Fruit fly (Drosophila melanogaster) whole organism, embryonic: ENCODE measurements around the gene CG2931.
A peak's percentile ranks its signal among the peaks of the same experiment; 100 is the strongest.

ENCODE experiments used
- Adf1 ChIP-seq: fragments of 200-800 bp; sonication (Bioruptor generic); IDR thresholded peaks from 2 replicates; pipeline ENCODE4 v1.3.6; 2022; ENCODE audit warnings: missing biosample characterization, missing genetic modification characterization
- B-H2 ChIP-seq: fragments of 200-800 bp; sonication (Bioruptor generic); optimal IDR thresholded peaks from 2 replicates; lab custom pipeline; 2018; ENCODE audit warnings: missing biosample characterization, mild to moderate bottlenecking, missing genetic modification characterization
- CG10543 ChIP-seq: fragments of 200-800 bp; sonication (Bioruptor generic); optimal IDR thresholded peaks from 3 replicates; lab custom pipeline; 2017; ENCODE audit warnings: missing biosample characterization, mild to moderate bottlenecking, missing genetic modification characterization, moderate library complexity
- CG12071 ChIP-seq: fragments of 200-800 bp; sonication (Bioruptor generic); optimal IDR thresholded peaks from 3 replicates; lab custom pipeline; 2018; ENCODE audit warnings: missing biosample characterization, mild to moderate bottlenecking, missing genetic modification characterization
- CG15514 ChIP-seq: fragments of 200-800 bp; sonication (Bioruptor generic); optimal IDR thresholded peaks from 3 replicates; lab custom pipeline; 2017; ENCODE audit warnings: missing biosample characterization, missing genetic modification characterization, mild to moderate bottlenecking, moderate library complexity, missing genetic modification reagents
- CG18476 ChIP-seq: fragments of 200-800 bp; sonication (Bioruptor generic); optimal IDR thresholded peaks from 2 replicates; lab custom pipeline; 2016; ENCODE audit warnings: missing biosample characterization, mild to moderate bottlenecking, missing genetic modification characterization
- CG2875 ChIP-seq: fragments of 200-800 bp; sonication (Bioruptor generic); optimal IDR thresholded peaks from 2 replicates; lab custom pipeline; 2017; ENCODE audit warnings: missing biosample characterization, mild to moderate bottlenecking, missing genetic modification characterization, missing genetic modification reagents
- CG30020 ChIP-seq: fragments of 200-800 bp; optimal IDR thresholded peaks from 2 replicates; lab custom pipeline; 2019; ENCODE audit warnings: missing biosample characterization, mild to moderate bottlenecking, missing genetic modification characterization, moderate library complexity
- CG34224 ChIP-seq: fragments of 200-800 bp; sonication (Bioruptor generic); IDR thresholded peaks from 3 replicates; pipeline ENCODE4 v1.3.6; 2022; ENCODE audit warnings: missing biosample characterization, missing genetic modification characterization; ENCODE audit not compliant: partially characterized antibody
- CG34376 ChIP-seq: fragments of 200-800 bp; sonication (Bioruptor generic); optimal IDR thresholded peaks from 2 replicates; lab custom pipeline; 2018; ENCODE audit warnings: missing biosample characterization, mild to moderate bottlenecking, missing genetic modification characterization
- CG6683 ChIP-seq: fragments of 200-800 bp; sonication (Bioruptor generic); optimal IDR thresholded peaks from 2 replicates; lab custom pipeline; 2017; ENCODE audit warnings: missing biosample characterization, mild to moderate bottlenecking, missing genetic modification characterization, missing genetic modification reagents
- CG6813 ChIP-seq: fragments of 200-800 bp; sonication (Bioruptor generic); optimal IDR thresholded peaks from 2 replicates; lab custom pipeline; 2017; ENCODE audit warnings: missing biosample characterization, missing genetic modification characterization, mild to moderate bottlenecking, moderate library complexity, missing genetic modification reagents
- CG7372 ChIP-seq: fragments of 200-800 bp; sonication (Bioruptor generic); IDR thresholded peaks from 2 replicates; pipeline ENCODE4 v1.3.6; 2022; ENCODE audit warnings: missing biosample characterization, missing genetic modification characterization
- CG9932 ChIP-seq: fragments of 200-800 bp; sonication (Bioruptor generic); IDR thresholded peaks from 2 replicates; pipeline ENCODE4 v1.3.6; 2022; ENCODE audit warnings: missing biosample characterization, missing genetic modification characterization
- Dbx ChIP-seq: fragments of 200-800 bp; sonication (Bioruptor generic); IDR thresholded peaks from 3 replicates; pipeline ENCODE4 v1.3.6; 2022; ENCODE audit warnings: missing biosample characterization, missing genetic modification characterization
- Deaf1 ChIP-seq: fragments of 200-800 bp; optimal IDR thresholded peaks from 3 replicates; lab custom pipeline; 2019; ENCODE audit warnings: missing biosample characterization, mild to moderate bottlenecking, missing genetic modification characterization, moderate library complexity
- Dip2 ChIP-seq: fragments of 200-800 bp; sonication (Bioruptor generic); IDR thresholded peaks from 2 replicates; pipeline ENCODE4 v1.3.6; 2022; ENCODE audit warnings: missing biosample characterization, missing genetic modification characterization
- Drgx ChIP-seq: fragments of 200-800 bp; sonication (Bioruptor generic); IDR thresholded peaks from 2 replicates; pipeline ENCODE4 v1.3.6; 2022; ENCODE audit warnings: missing biosample characterization, missing genetic modification characterization
- Hand ChIP-seq: fragments of 200-800 bp; sonication (Bioruptor generic); optimal IDR thresholded peaks from 2 replicates; lab custom pipeline; 2017; ENCODE audit warnings: mild to moderate bottlenecking, missing biosample characterization, missing genetic modification reagents, missing genetic modification characterization
- Jarid2 ChIP-seq: fragments of 200-800 bp; sonication (Bioruptor generic); optimal IDR thresholded peaks from 3 replicates; lab custom pipeline; 2017; ENCODE audit warnings: mild to moderate bottlenecking, missing biosample characterization, missing genetic modification reagents, missing genetic modification characterization
- Mrtf ChIP-seq: fragments of 200-800 bp; sonication (Bioruptor generic); IDR thresholded peaks from 3 replicates; pipeline ENCODE4 v1.3.6; 2022; ENCODE audit warnings: missing biosample characterization, missing genetic modification characterization
- Nf-YA ChIP-seq: fragments of 200-800 bp; sonication (Bioruptor generic); IDR thresholded peaks from 2 replicates; pipeline ENCODE4 v1.3.6; 2022; ENCODE audit warnings: missing biosample characterization, missing genetic modification characterization
- NfI ChIP-seq: fragments of 200-800 bp; sonication (Bioruptor generic); optimal IDR thresholded peaks from 3 replicates; lab custom pipeline; 2018; ENCODE audit warnings: missing biosample characterization, mild to moderate bottlenecking, missing genetic modification characterization, moderate library complexity
- Scr ChIP-seq: fragments of 200-800 bp; sonication (Bioruptor generic); IDR thresholded peaks from 2 replicates; pipeline ENCODE4 v1.3.6; 2022; ENCODE audit warnings: missing biosample characterization, missing genetic modification characterization; ENCODE audit not compliant: partially characterized antibody
- Sox102F ChIP-seq: fragments of 200-800 bp; sonication (Bioruptor generic); optimal IDR thresholded peaks from 2 replicates; lab custom pipeline; 2018; ENCODE audit warnings: missing biosample characterization, mild to moderate bottlenecking, missing genetic modification characterization, moderate library complexity
- Xrp1 ChIP-seq: fragments of 200-800 bp; sonication (Bioruptor generic); IDR thresholded peaks from 2 replicates; pipeline ENCODE4 v1.3.6; 2022; ENCODE audit warnings: missing biosample characterization, missing genetic modification characterization
- cg ChIP-seq: fragments of 200-800 bp; sonication (Bioruptor generic); optimal IDR thresholded peaks from 3 replicates; lab custom pipeline; 2019; ENCODE audit warnings: missing biosample characterization, mild to moderate bottlenecking, missing genetic modification characterization, moderate library complexity
- chinmo ChIP-seq: fragments of 200-800 bp; sonication (Bioruptor generic); IDR thresholded peaks from 4 replicates; pipeline ENCODE4 v1.3.6; 2022; ENCODE audit warnings: missing biosample characterization, missing genetic modification characterization; ENCODE audit not compliant: partially characterized antibody
- chm ChIP-seq: fragments of 200-800 bp; sonication (Bioruptor generic); IDR thresholded peaks from 2 replicates; pipeline ENCODE4 v1.3.6; 2022; ENCODE audit warnings: missing biosample characterization, missing genetic modification characterization
- dimm ChIP-seq: fragments of 200-800 bp; sonication (Bioruptor generic); IDR thresholded peaks from 2 replicates; pipeline ENCODE4 v1.3.6; 2022; ENCODE audit warnings: missing biosample characterization, missing genetic modification characterization
- ems ChIP-seq: fragments of 200-800 bp; sonication (Bioruptor generic); optimal IDR thresholded peaks from 3 replicates; lab custom pipeline; 2016; ENCODE audit warnings: missing biosample characterization, missing genetic modification characterization
- eyg ChIP-seq: fragments of 200-800 bp; sonication (Bioruptor generic); optimal IDR thresholded peaks from 3 replicates; lab custom pipeline; 2016; ENCODE audit warnings: missing biosample characterization, missing genetic modification characterization
- pita ChIP-seq: fragments of 200-800 bp; sonication (Bioruptor generic); optimal IDR thresholded peaks from 2 replicates; lab custom pipeline; 2017; ENCODE audit warnings: missing biosample characterization, mild to moderate bottlenecking, missing genetic modification characterization
- schlank ChIP-seq: fragments of 200-800 bp; sonication (Bioruptor generic); optimal IDR thresholded peaks from 2 replicates; lab custom pipeline; 2018; ENCODE audit warnings: missing biosample characterization, mild to moderate bottlenecking, missing genetic modification characterization
- sens ChIP-seq: fragments of 200-800 bp; sonication (Bioruptor generic); peaks from one replicate; lab custom pipeline; 2016; ENCODE audit warnings: missing biosample characterization, missing genetic modification characterization
- sens-2 ChIP-seq: fragments of 200-800 bp; sonication (Bioruptor generic); IDR thresholded peaks from 2 replicates; pipeline ENCODE4 v1.3.6; 2022; ENCODE audit warnings: missing biosample characterization, missing genetic modification characterization
- slbo ChIP-seq: fragments of 200-800 bp; sonication (Bioruptor generic); IDR thresholded peaks from 2 replicates; pipeline ENCODE4 v1.3.6; 2022; ENCODE audit warnings: missing biosample characterization, missing genetic modification characterization
- so ChIP-seq: fragments of 200-800 bp; sonication (Bioruptor generic); IDR thresholded peaks from 3 replicates; pipeline ENCODE4 v1.3.6; 2022; ENCODE audit warnings: missing biosample characterization, missing genetic modification characterization
- tap ChIP-seq: fragments of 200-800 bp; optimal IDR thresholded peaks from 3 replicates; lab custom pipeline; 2019; ENCODE audit warnings: missing biosample characterization, mild to moderate bottlenecking, missing genetic modification characterization, moderate library complexity
- tup ChIP-seq: fragments of 200-800 bp; sonication (Bioruptor generic); optimal IDR thresholded peaks from 2 replicates; lab custom pipeline; 2016; ENCODE audit warnings: missing biosample characterization, mild to moderate bottlenecking, missing genetic modification characterization, moderate library complexity
- unc-4 ChIP-seq: fragments of 200-800 bp; sonication (Bioruptor generic); IDR thresholded peaks from 2 replicates; pipeline ENCODE4 v1.3.6; 2022; ENCODE audit warnings: missing biosample characterization, missing genetic modification characterization; ENCODE audit not compliant: partially characterized antibody
- vfl ChIP-seq: fragments of 200-800 bp; sonication (Bioruptor generic); optimal IDR thresholded peaks from 2 replicates; lab custom pipeline; 2016; ENCODE audit warnings: missing biosample characterization, missing genetic modification characterization
- z ChIP-seq: fragments of 200-800 bp; sonication (Bioruptor generic); IDR thresholded peaks from 3 replicates; pipeline ENCODE4 v1.3.6; 2022; ENCODE audit warnings: missing biosample characterization, missing genetic modification characterization

The CG2931 gene

dm6 chr3R:5523070-5523637, 45.3 kb downstream of the CG2931 start, which contains the start of the genes CG43845 and Nmdar1 (continued):
- TF ChIP-seq CG7372 = peak; percentile 68; the same call in 1 of the 2 replicates
- no peak for TF ChIP-seq Hand (GFP tag; lab: Kevin White, UChicago)
- TF ChIP-seq Adf1 = peak; percentile 98
- peak; percentile 5 for TF ChIP-seq cg (GFP tag; lab: Kevin White, UChicago)
- TF ChIP-seq Sox102F (GFP tag; lab: Kevin White, UChicago) = no peak
- peak; percentile 90; the same call in 2 of the 4 replicates for TF ChIP-seq chinmo (GFP tag; lab: Robert Waterston, UW)
- TF ChIP-seq Xrp1 (GFP tag; lab: Robert Waterston, UW) = no peak
- peak; percentile 2 for TF ChIP-seq ems
- TF ChIP-seq CG10543 (GFP tag; lab: Kevin White, UChicago) = peak; percentile 2
- no peak for TF ChIP-seq CG18476
- TF ChIP-seq CG34224 (GFP tag; lab: Robert Waterston, UW) = peak; percentile 69; the same call in 2 of the 3 replicates
- peak; percentile 74 for TF ChIP-seq sens
- TF ChIP-seq Nf-YA (GFP tag; lab: Robert Waterston, UW) = no peak
- no peak for TF ChIP-seq eyg
- TF ChIP-seq CG2875 (GFP tag; lab: Kevin White, UChicago) = no peak
- TF ChIP-seq CG30020 (tag; lab: Kevin White, UChicago) = no peak
- no peak for TF ChIP-seq Mrtf
- TF ChIP-seq so (GFP tag; lab: Robert Waterston, UW) = peak; percentile 21; the same call in 1 of the 3 replicates
- 0 out of 2 replicates have a peak, but pooled peaks have one; percentile 8 for TF ChIP-seq Scr (GFP tag; lab: Robert Waterston, UW)
- TF ChIP-seq sens-2 (GFP tag; lab: Robert Waterston, UW) = no peak
- TF ChIP-seq Deaf1 (tag; lab: Kevin White, UChicago) = peak; percentile 11
- TF ChIP-seq chm (GFP tag; lab: Robert Waterston, UW) = peak; percentile 39; the same call in 1 of the 2 replicates
- TF ChIP-seq schlank (tag; lab: Kevin White, UChicago) = no peak
- TF ChIP-seq slbo = no peak
- TF ChIP-seq unc-4 (GFP tag; lab: Robert Waterston, UW) = peak; percentile 51
- no peak for TF ChIP-seq tap (tag; lab: Kevin White, UChicago)
- no peak for TF ChIP-seq tup (GFP tag; lab: Kevin White, UChicago)
- TF ChIP-seq NfI (GFP tag; lab: Kevin White, UChicago) = no peak
- TF ChIP-seq CG6813 = no peak
- no peak for TF ChIP-seq z (GFP tag; lab: Robert Waterston, UW)
- peak; percentile 25 for TF ChIP-seq CG34376 (GFP tag; lab: Kevin White, UChicago)
- no peak for TF ChIP-seq pita (GFP tag; lab: Kevin White, UChicago)
- TF ChIP-seq vfl = no peak
- peak; percentile 35; the same call in 1 of the 3 replicates for TF ChIP-seq Dbx (GFP tag; lab: Robert Waterston, UW)
- peak; percentile 19 for TF ChIP-seq CG15514 (GFP tag; lab: Kevin White, UChicago)
- no peak for TF ChIP-seq CG6683 (GFP tag; lab: Kevin White, UChicago)
- TF ChIP-seq Drgx (GFP tag; lab: Robert Waterston, UW) = peak; percentile 23; the same call in 1 of the 2 replicates
- no peak for TF ChIP-seq CG12071
- TF ChIP-seq dimm (GFP tag; lab: Robert Waterston, UW) = no peak
- TF ChIP-seq B-H2 (GFP tag; lab: Kevin White, UChicago) = no peak
- no peak for TF ChIP-seq CG9932 (GFP tag; lab: Robert Waterston, UW)
- peak; percentile 0 for TF ChIP-seq Jarid2
- no peak for TF ChIP-seq Dip2 (GFP tag; lab: Robert Waterston, UW)
